Worm (Caenorhabditis elegans): Measurements from ENCODE around the gene W04G3.12.

Gene W04G3.12

ce11 chrX:11116723-11117122 is 40.1 kb upstream of the W04G3.12 start, which contains the start of gene nlp-66:
Gene nlp-66, minus strand, starts transcription at chrX:11116823.
- TF ChIP-seq ama-1 (optimal IDR thresholded peaks at IDR 0.05) (no peak), ceh-28 (tag; optimal IDR thresholded peaks at IDR 0.05) (no peak), fos-1 (tag; optimal IDR thresholded peaks at IDR 0.05) (no peak), lin-15B (tag; optimal IDR thresholded peaks at IDR 0.05) (no peak), nhr-12 (tag; optimal IDR thresholded peaks at IDR 0.05) (no peak), fkh-10 (GFP tag; optimal IDR thresholded peaks at IDR 0.05) (no peak), nhr-43 (tag; optimal IDR thresholded peaks at IDR 0.05; ENCODE audit: poor library complexity, severe bottlenecking) (no peak), sea-2 (GFP tag; optimal IDR thresholded peaks at IDR 0.05) (no peak), elt-1 (tag; optimal IDR thresholded peaks at IDR 0.05) (no peak), nhr-237 (tag; optimal IDR thresholded peaks at IDR 0.05) (no peak), unc-62 (GFP tag; optimal IDR thresholded peaks at IDR 0.05) (no peak)

- no peak for TF ChIP-seq aly-2 (tag; optimal IDR thresholded peaks at IDR 0.05)
- no peak for TF ChIP-seq nhr-77 (tag; optimal IDR thresholded peaks at IDR 0.05)
- TF ChIP-seq lsy-12 (tag; optimal IDR thresholded peaks at IDR 0.05) = no peak
- no peak for TF ChIP-seq lin-15B (tag; optimal IDR thresholded peaks at IDR 0.05)
- TF ChIP-seq pha-4 (tag; optimal IDR thresholded peaks at IDR 0.05) = no peak
- no peak for TF ChIP-seq nhr-25 (tag; optimal IDR thresholded peaks at IDR 0.05)
- TF ChIP-seq nhr-12 (tag; optimal IDR thresholded peaks at IDR 0.05) = no peak
- TF ChIP-seq unc-39 (tag; optimal IDR thresholded peaks at IDR 0.05) = no peak
- TF ChIP-seq elt-2 (tag; optimal IDR thresholded peaks at IDR 0.05) = no peak
- TF ChIP-seq mml-1 (tag; optimal IDR thresholded peaks at IDR 0.05) = no peak
- TF ChIP-seq jun-1 (tag; optimal IDR thresholded peaks at IDR 0.05) = no peak
- TF ChIP-seq nfya-1 (tag; optimal IDR thresholded peaks at IDR 0.05; ENCODE audit: insufficient read depth) = no peak
- TF ChIP-seq tbx-2 (tag; optimal IDR thresholded peaks at IDR 0.05) = no peak
- TF ChIP-seq nhr-23 (tag; optimal IDR thresholded peaks at IDR 0.05) = no peak
- no peak for TF ChIP-seq ztf-11 (tag; optimal IDR thresholded peaks at IDR 0.05)
- no peak for TF ChIP-seq hmg-11 (tag; optimal IDR thresholded peaks at IDR 0.05)
- TF ChIP-seq fkh-10 (GFP tag; optimal IDR thresholded peaks at IDR 0.05) = no peak
- TF ChIP-seq sea-2 (GFP tag; optimal IDR thresholded peaks at IDR 0.05) = no peak
- TF ChIP-seq skn-1 (tag; optimal IDR thresholded peaks at IDR 0.05) = no peak
Measured at ce11 chrX:11114420-11114819, 37.8 kb upstream of the W04G3.12 start.

ce11 chrX:11109200-11109599 is 32.6 kb upstream of the W04G3.12 start, which contains the start of gene grd-1:
Gene grd-1, plus strand, starts transcription at chrX:11109440.
- TF ChIP-seq ztf-11 (tag; optimal IDR thresholded peaks at IDR 0.05) (no peak), nhr-11 (tag; optimal IDR thresholded peaks at IDR 0.05) (no peak)

- TF ChIP-seq nhr-25 (tag; optimal IDR thresholded peaks at IDR 0.05) (no peak), ama-1 (optimal IDR thresholded peaks at IDR 0.05) (no peak), mml-1 (tag; optimal IDR thresholded peaks at IDR 0.05) (no peak)
Measured at ce11 chrX:11107076-11107475, 30.5 kb upstream of the W04G3.12 start, which contains the start of gene clc-17. Gene clc-17, plus strand, starts transcription at chrX:11107376.

- peak; percentile 31 for TF ChIP-seq pqm-1 (tag; optimal IDR thresholded peaks at IDR 0.05)
- no peak for TF ChIP-seq daf-12 (tag; optimal IDR thresholded peaks at IDR 0.05)
- no peak for TF ChIP-seq egl-27 (tag; optimal IDR thresholded peaks at IDR 0.05)
- no peak for TF ChIP-seq elt-1 (tag; optimal IDR thresholded peaks at IDR 0.05)
- TF ChIP-seq nhr-12 (tag; optimal IDR thresholded peaks at IDR 0.05) = no peak
- no peak for TF ChIP-seq nhr-43 (tag; optimal IDR thresholded peaks at IDR 0.05; ENCODE audit: poor library complexity, severe bottlenecking)
- TF ChIP-seq fkh-10 (GFP tag; optimal IDR thresholded peaks at IDR 0.05) = no peak
- TF ChIP-seq ceh-16 (tag; optimal IDR thresholded peaks at IDR 0.05) = no peak
- TF ChIP-seq ama-1 (optimal IDR thresholded peaks at IDR 0.05) = no peak
- no peak for TF ChIP-seq hmg-11 (tag; optimal IDR thresholded peaks at IDR 0.05)
- no peak for TF ChIP-seq lsy-12 (tag; optimal IDR thresholded peaks at IDR 0.05)
- no peak for TF ChIP-seq fos-1 (tag; optimal IDR thresholded peaks at IDR 0.05)
- TF ChIP-seq ZK546.5 (tag; optimal IDR thresholded peaks at IDR 0.05) = no peak
- no peak for TF ChIP-seq nhr-23 (tag; optimal IDR thresholded peaks at IDR 0.05)
- no peak for TF ChIP-seq zag-1 (tag; optimal IDR thresholded peaks at IDR 0.05)
- TF ChIP-seq elt-2 (tag; optimal IDR thresholded peaks at IDR 0.05) = peak; percentile 49
- TF ChIP-seq ztf-4 (tag; optimal IDR thresholded peaks at IDR 0.05) = no peak
- no peak for TF ChIP-seq nhr-11 (tag; optimal IDR thresholded peaks at IDR 0.05)
Measured at ce11 chrX:11104883-11105629, 28.5 kb upstream of the W04G3.12 start, which contains the start of gene W02H3.1. Gene W02H3.1, minus strand, starts transcription at chrX:11105460.

All from whole organism, L3 larva.